Worm (Caenorhabditis elegans): ENCODE data around the gene cdc-50.B.
A peak's percentile ranks its signal among the peaks of the same experiment; 100 is the strongest.

cdc-50.B gene

DNA sequence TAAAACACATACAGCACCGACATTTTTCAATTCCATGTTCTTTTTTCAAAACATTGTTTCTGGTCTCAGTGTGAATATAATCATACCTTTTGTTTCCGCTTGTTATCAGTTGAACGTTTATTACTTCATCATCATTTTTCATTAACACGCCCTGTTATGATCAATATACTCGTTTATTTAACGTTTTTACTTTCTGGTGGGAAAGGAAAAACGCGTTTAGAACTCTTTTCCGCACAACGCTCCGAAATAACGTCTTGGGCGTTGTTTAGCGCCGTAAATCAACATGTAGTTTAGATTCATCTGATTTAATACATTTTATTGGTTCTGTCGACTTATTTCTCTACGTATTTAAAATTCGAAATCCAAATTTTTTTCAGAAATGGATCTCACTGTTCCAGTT lies 39.3 kb upstream of the cdc-50.B start, which contains the start of gene pgm-3:
TSS of gene pgm-3 (plus strand) at position 378 of the 400 bp plus-strand sequence.
- no peak for TF ChIP-seq fax-1 (tag; optimal IDR thresholded peaks at IDR 0.05)
- TF ChIP-seq lin-11 (tag; optimal IDR thresholded peaks at IDR 0.05): no peak
- TF ChIP-seq madf-2 (tag; optimal IDR thresholded peaks at IDR 0.05): no peak
- TF ChIP-seq unc-42 (tag; optimal IDR thresholded peaks at IDR 0.05): no peak
- TF ChIP-seq hlh-6 (tag; optimal IDR thresholded peaks at IDR 0.05): no peak
- no peak for TF ChIP-seq fkh-10 (GFP tag; optimal IDR thresholded peaks at IDR 0.05)
- no peak for TF ChIP-seq ets-4 (tag; optimal IDR thresholded peaks at IDR 0.05)
- no peak for TF ChIP-seq ceh-14 (tag; optimal IDR thresholded peaks at IDR 0.05)
- no peak for TF ChIP-seq sdc-2 (tag; optimal IDR thresholded peaks at IDR 0.05)
- TF ChIP-seq tbx-7 (tag; optimal IDR thresholded peaks at IDR 0.05): no peak
- no peak for TF ChIP-seq ceh-6 (GFP tag; optimal IDR thresholded peaks at IDR 0.05)
- TF ChIP-seq C08G9.2 (tag; optimal IDR thresholded peaks at IDR 0.05): no peak
- no peak for TF ChIP-seq zip-5 (tag; optimal IDR thresholded peaks at IDR 0.05)
- TF ChIP-seq pag-3 (tag; optimal IDR thresholded peaks at IDR 0.05; ENCODE audit: borderline replicate concordance): no peak

- TF ChIP-seq npax-4 (tag; optimal IDR thresholded peaks at IDR 0.05): no peak
- no peak for TF ChIP-seq nhr-11 (tag; optimal IDR thresholded peaks at IDR 0.05)
- TF ChIP-seq pag-3 (tag; optimal IDR thresholded peaks at IDR 0.05; ENCODE audit: borderline replicate concordance): no peak
- no peak for TF ChIP-seq sdc-2 (tag; optimal IDR thresholded peaks at IDR 0.05)
- TF ChIP-seq hlh-30 (tag; optimal IDR thresholded peaks at IDR 0.05; ENCODE audit: insufficient read depth): no peak
- no peak for TF ChIP-seq sox-2 (GFP tag; IDR thresholded peaks at IDR 0.05)
- no peak for TF ChIP-seq tbx-2 (tag; optimal IDR thresholded peaks at IDR 0.05)
- no peak for TF ChIP-seq Y22D7AL.16 (tag; optimal IDR thresholded peaks at IDR 0.05)
- no peak for TF ChIP-seq ama-1 (optimal IDR thresholded peaks at IDR 0.05)
These were observed 36.5 kb upstream of the cdc-50.B start, which contains the start of gene otub-3 for ce11 chrIV:8728122-8728521. otub-3 (plus strand) TSS chrIV:8728177.

DNA sequence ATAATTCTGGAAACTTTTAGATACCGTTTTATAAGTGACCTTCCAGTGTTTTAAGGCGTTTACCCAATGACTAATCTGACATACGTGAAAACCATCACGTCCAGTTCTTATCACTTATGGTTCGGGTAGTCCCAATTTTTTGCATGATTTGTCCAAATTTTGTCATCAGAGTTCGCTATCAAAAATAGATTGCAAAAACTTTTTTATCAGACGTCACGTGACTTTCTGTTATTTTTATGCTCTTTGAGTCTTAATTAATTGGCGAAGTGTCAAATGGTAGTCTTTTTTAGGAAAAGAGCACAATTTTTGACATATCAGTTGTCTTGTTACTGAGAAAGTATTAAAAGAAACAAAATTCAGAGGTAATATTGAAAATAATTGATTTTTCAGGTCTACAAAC lies 35.0 kb upstream of the cdc-50.B start:
- TF ChIP-seq hlh-30 (tag; optimal IDR thresholded peaks at IDR 0.05; ENCODE audit: insufficient read depth) (peak; percentile 56), ref-2 (tag; optimal IDR thresholded peaks at IDR 0.05) (no peak), mec-3 (tag; optimal IDR thresholded peaks at IDR 0.05; ENCODE audit: borderline replicate concordance) (no peak), zip-5 (tag; optimal IDR thresholded peaks at IDR 0.05) (no peak)

- no peak for TF ChIP-seq ceh-45 (GFP tag; IDR thresholded peaks at IDR 0.05)
- TF ChIP-seq gmeb-2 (tag; optimal IDR thresholded peaks at IDR 0.05): no peak
- peak; percentile 55 for TF ChIP-seq elt-2 (tag; optimal IDR thresholded peaks at IDR 0.05)
- TF ChIP-seq unc-86 (tag; optimal IDR thresholded peaks at IDR 0.05): no peak
- TF ChIP-seq fax-1 (tag; optimal IDR thresholded peaks at IDR 0.05): no peak
- TF ChIP-seq hlh-13 (GFP tag; optimal IDR thresholded peaks at IDR 0.05): no peak
- no peak for TF ChIP-seq ceh-6 (GFP tag; optimal IDR thresholded peaks at IDR 0.05)
These were observed 34.2 kb upstream of the cdc-50.B start, which contains the start of gene F21D5.3 for ce11 chrIV:8730469-8730868. F21D5.3 (plus strand) TSS chrIV:8730815.

DNA sequence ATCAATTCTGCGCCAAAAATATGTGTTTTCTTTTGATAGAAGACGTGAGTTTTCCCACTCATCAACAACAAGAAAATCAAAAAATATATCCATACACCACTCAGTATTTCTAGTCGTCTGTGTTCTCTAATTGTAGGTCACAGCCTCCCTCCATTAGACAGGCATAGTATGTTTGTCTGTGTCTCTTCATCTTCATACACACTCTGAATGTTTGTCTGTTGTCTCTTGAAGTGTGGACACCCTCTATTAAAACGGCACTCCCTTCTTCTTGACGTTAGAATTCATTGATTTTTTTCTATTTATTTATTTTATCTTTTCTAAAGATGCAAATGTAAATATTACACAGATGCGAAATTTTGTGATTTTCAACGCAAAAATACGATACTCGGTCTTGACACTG lies 27.3 kb upstream of the cdc-50.B start:
- peak; percentile 31 for TF ChIP-seq ceh-48 (tag; optimal IDR thresholded peaks at IDR 0.05)
- TF ChIP-seq hlh-30 (tag; optimal IDR thresholded peaks at IDR 0.05; ENCODE audit: insufficient read depth): no peak
- peak; percentile 66 for TF ChIP-seq nfya-1 (tag; optimal IDR thresholded peaks at IDR 0.05)

DNA sequence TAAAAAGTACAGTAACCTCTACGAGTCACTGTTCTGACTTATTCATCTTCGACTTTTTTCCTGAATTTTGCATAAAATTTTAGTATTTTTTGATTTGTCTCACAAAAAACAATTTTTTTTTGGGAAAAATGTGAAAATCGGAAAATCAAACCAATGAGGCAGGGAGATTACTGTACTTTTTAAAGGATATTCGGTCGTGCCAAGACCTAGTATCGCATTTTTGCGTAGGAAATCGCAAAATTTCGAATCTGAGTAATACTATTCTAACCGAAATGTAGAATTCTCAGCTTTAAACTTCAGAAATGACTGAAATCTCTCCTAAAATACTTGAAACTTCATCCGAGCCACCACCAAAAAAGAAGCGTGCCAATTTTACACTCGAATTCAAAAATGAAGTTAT lies 26.9 kb upstream of the cdc-50.B start, which contains the start of gene F21D5.4:
TSS of gene F21D5.4 (plus strand) at position 301 of the 400 bp plus-strand sequence.
- TF ChIP-seq ahr-1 (tag; optimal IDR thresholded peaks at IDR 0.05): no peak
- TF ChIP-seq C38D4.7 (GFP tag; optimal IDR thresholded peaks at IDR 0.05): no peak
- no peak for TF ChIP-seq ceh-31 (tag; optimal IDR thresholded peaks at IDR 0.05)
- TF ChIP-seq npax-4 (tag; optimal IDR thresholded peaks at IDR 0.05): no peak
- TF ChIP-seq pat-9 (tag; optimal IDR thresholded peaks at IDR 0.05): no peak
- no peak for TF ChIP-seq fkh-6 (tag; optimal IDR thresholded peaks at IDR 0.05)
- no peak for TF ChIP-seq unc-42 (tag; optimal IDR thresholded peaks at IDR 0.05)
- TF ChIP-seq ttx-3 (tag; optimal IDR thresholded peaks at IDR 0.05): no peak
